Worm (Caenorhabditis elegans): Measurements from ENCODE around the gene srsx-10.

DNA sequence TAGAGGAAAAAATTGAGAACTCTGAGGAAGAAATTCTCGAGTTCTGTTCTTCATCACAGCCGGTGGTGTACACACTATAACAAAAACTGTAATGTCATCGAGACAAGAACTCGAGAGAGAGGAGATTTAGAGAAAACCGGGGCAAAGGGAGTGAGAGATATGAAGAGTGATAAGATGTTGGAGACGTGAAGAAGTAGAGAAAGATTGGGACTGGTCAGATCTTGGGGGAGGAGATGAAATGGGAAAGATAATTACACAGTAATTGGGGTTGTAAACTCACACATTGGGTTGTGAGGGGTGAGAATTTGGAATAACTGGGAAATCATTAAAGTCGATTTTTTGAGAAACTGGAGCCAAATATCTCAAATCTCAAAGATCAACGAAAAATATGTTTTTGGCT lies 8.8 kb downstream of the srsx-10 start:
- TF ChIP-seq him-1 (tag; optimal IDR thresholded peaks at IDR 0.05) (no peak), dao-5 (tag; optimal IDR thresholded peaks at IDR 0.05) (no peak), W03F9.2 (tag; optimal IDR thresholded peaks at IDR 0.05) (no peak)
